Worm (Caenorhabditis elegans) whole organism, L2 larva: Measurements from ENCODE around the gene grsp-4.
A peak's percentile ranks its signal among the peaks of the same experiment; 100 is the strongest.

Experiments used
- C34F6.9 ChIP-seq: fragments of 150-350 bp; optimal IDR thresholded peaks from 2 replicates; lab custom pipeline; 2014; ENCODE audit warnings: missing biosample characterization, missing genetic modification characterization
- F13H6.1 ChIP-seq: sonication (generic microtip); optimal IDR thresholded peaks from 2 replicates; lab custom pipeline; 2016; ENCODE audit warnings: missing genetic modification characterization, missing compliant biosample characterization
- R02D3.7 ChIP-seq: fragments of 150-350 bp; optimal IDR thresholded peaks from 2 replicates; lab custom pipeline; 2014; ENCODE audit warnings: missing biosample characterization, missing genetic modification characterization
- Y55F3AM.14 ChIP-seq: fragments of 200-800 bp; sonication (Bioruptor generic); optimal IDR thresholded peaks from 2 replicates; lab custom pipeline; 2018; ENCODE audit warnings: mild to moderate bottlenecking, missing genetic modification characterization, missing compliant biosample characterization
- ZK546.5 ChIP-seq: sonication (generic microtip); optimal IDR thresholded peaks from 2 replicates; lab custom pipeline; 2017; ENCODE audit warnings: missing biosample characterization, missing genetic modification characterization
- alr-1 ChIP-seq: fragments of 150-350 bp; optimal IDR thresholded peaks from 2 replicates; lab custom pipeline; 2014; ENCODE audit warnings: missing biosample characterization, missing genetic modification characterization
- aly-2 ChIP-seq: fragments of 150-350 bp; optimal IDR thresholded peaks from 2 replicates; lab custom pipeline; 2014; ENCODE audit warnings: missing biosample characterization, missing genetic modification characterization
- ama-1 ChIP-seq: fragments of 150-350 bp; optimal IDR thresholded peaks from 2 replicates; lab custom pipeline; 2018; ENCODE audit warnings: inconsistent platforms
- blmp-1 ChIP-seq: sonication (generic microtip); optimal IDR thresholded peaks from 2 replicates; lab custom pipeline; 2017; ENCODE audit warnings: missing genetic modification characterization, mild to moderate bottlenecking, missing compliant biosample characterization, antibody characterized with exemption, moderate library complexity; ENCODE audit not compliant: insufficient read depth
- ceh-16 ChIP-seq: fragments of 150-350 bp; optimal IDR thresholded peaks from 2 replicates; lab custom pipeline; 2014; ENCODE audit warnings: missing biosample characterization, missing genetic modification characterization
- ceh-82 ChIP-seq: fragments of 150-350 bp; optimal IDR thresholded peaks from 2 replicates; lab custom pipeline; 2014; ENCODE audit warnings: missing biosample characterization, missing genetic modification characterization
- crh-2 ChIP-seq: sonication (generic microtip); optimal IDR thresholded peaks from 2 replicates; lab custom pipeline; 2017; ENCODE audit warnings: missing biosample characterization, missing genetic modification characterization
- dmd-4 ChIP-seq: sonication (generic microtip); optimal IDR thresholded peaks from 2 replicates; lab custom pipeline; 2017; ENCODE audit warnings: missing biosample characterization, missing genetic modification characterization
- egl-27 ChIP-seq: sonication (generic microtip); optimal IDR thresholded peaks from 3 replicates; lab custom pipeline; 2017; ENCODE audit warnings: missing biosample characterization, missing genetic modification reagents, missing genetic modification characterization
- elt-1 ChIP-seq: fragments of 150-350 bp; optimal IDR thresholded peaks from 2 replicates; lab custom pipeline; 2014; ENCODE audit warnings: missing biosample characterization, missing genetic modification characterization
- elt-3 ChIP-seq: sonication (generic microtip); optimal IDR thresholded peaks from 2 replicates; lab custom pipeline; 2017; ENCODE audit warnings: missing biosample characterization, missing genetic modification characterization
- fos-1 ChIP-seq: fragments of 150-350 bp; optimal IDR thresholded peaks from 2 replicates; lab custom pipeline; 2014; ENCODE audit warnings: missing biosample characterization, missing genetic modification characterization
- gmeb-1 ChIP-seq: fragments of 150-350 bp; optimal IDR thresholded peaks from 2 replicates; lab custom pipeline; 2014; ENCODE audit warnings: missing biosample characterization, missing genetic modification characterization
- lin-11 ChIP-seq: fragments of 150-350 bp; sonication (generic microtip); optimal IDR thresholded peaks from 2 replicates; lab custom pipeline; 2014; ENCODE audit warnings: missing biosample characterization, missing genetic modification characterization, inconsistent platforms, mixed read lengths
- lin-13 ChIP-seq: fragments of 150-350 bp; optimal IDR thresholded peaks from 2 replicates; lab custom pipeline; 2014; ENCODE audit warnings: missing biosample characterization, missing genetic modification reagents, missing genetic modification characterization
- lin-39 ChIP-seq: fragments of 150-350 bp; optimal IDR thresholded peaks from 2 replicates; lab custom pipeline; 2014; ENCODE audit warnings: missing biosample characterization, missing genetic modification reagents, missing genetic modification characterization
- lsy-2 ChIP-seq, 2 experiments: fragments of 150-350 bp in 1 of 2; sonication (generic microtip) in 1 of 2; optimal IDR thresholded peaks; 2 replicates each; lab custom pipeline; 2014 to 2017; ENCODE audit warnings: missing biosample characterization in 2 of 2, missing genetic modification characterization in 2 of 2
- mab-5 ChIP-seq: fragments of 150-350 bp; optimal IDR thresholded peaks from 2 replicates; lab custom pipeline; 2014; ENCODE audit warnings: missing biosample characterization, missing genetic modification characterization
- mbf-1 ChIP-seq: sonication (generic microtip); optimal IDR thresholded peaks from 2 replicates; lab custom pipeline; 2017; ENCODE audit warnings: missing biosample characterization, missing genetic modification characterization
- mdl-1 ChIP-seq, 2 experiments: fragments of 150-350 bp in 1 of 2; sonication (generic microtip) in 1 of 2; optimal IDR thresholded peaks; 2 replicates each; lab custom pipeline; 2017; ENCODE audit warnings: missing biosample characterization in 2 of 2, missing genetic modification characterization in 2 of 2
- nhr-10 ChIP-seq: sonication (generic microtip); optimal IDR thresholded peaks from 2 replicates; lab custom pipeline; 2017; ENCODE audit warnings: missing biosample characterization, missing genetic modification characterization
- nhr-12 ChIP-seq: fragments of 150-350 bp; optimal IDR thresholded peaks from 2 replicates; lab custom pipeline; 2014; ENCODE audit warnings: missing biosample characterization, missing genetic modification characterization
- nhr-129 ChIP-seq: fragments of 150-350 bp; optimal IDR thresholded peaks from 2 replicates; lab custom pipeline; 2014; ENCODE audit warnings: missing biosample characterization, missing genetic modification characterization
- nhr-21 ChIP-seq: fragments of 150-350 bp; optimal IDR thresholded peaks from 2 replicates; lab custom pipeline; 2014; ENCODE audit warnings: missing biosample characterization, missing genetic modification characterization
- nhr-23 ChIP-seq: fragments of 150-350 bp; optimal IDR thresholded peaks from 2 replicates; lab custom pipeline; 2014; ENCODE audit warnings: missing biosample characterization, missing genetic modification reagents, missing genetic modification characterization
- nhr-237 ChIP-seq: fragments of 150-350 bp; optimal IDR thresholded peaks from 2 replicates; lab custom pipeline; 2014; ENCODE audit warnings: missing biosample characterization, missing genetic modification characterization
- nhr-25 ChIP-seq: fragments of 150-350 bp; sonication (generic microtip); optimal IDR thresholded peaks from 3 replicates; lab custom pipeline; 2014; ENCODE audit warnings: missing biosample characterization, missing genetic modification characterization
- nhr-6 ChIP-seq: fragments of 150-350 bp; optimal IDR thresholded peaks from 2 replicates; lab custom pipeline; 2014; ENCODE audit warnings: missing biosample characterization, missing genetic modification characterization
- nhr-77 ChIP-seq: fragments of 150-350 bp; optimal IDR thresholded peaks from 2 replicates; lab custom pipeline; 2014; ENCODE audit warnings: missing biosample characterization, missing genetic modification characterization
- sem-4 ChIP-seq: fragments of 150-350 bp; optimal IDR thresholded peaks from 2 replicates; lab custom pipeline; 2014; ENCODE audit warnings: missing biosample characterization, missing genetic modification reagents, missing genetic modification characterization
- skn-1 ChIP-seq: sonication (generic microtip); optimal IDR thresholded peaks from 2 replicates; lab custom pipeline; 2017; ENCODE audit warnings: missing biosample characterization, missing genetic modification characterization
- sma-3 ChIP-seq: sonication (generic microtip); optimal IDR thresholded peaks from 2 replicates; lab custom pipeline; 2016; ENCODE audit warnings: missing genetic modification reagents, missing genetic modification characterization, missing compliant biosample characterization
- sma-9 ChIP-seq, 2 experiments: fragments of 150-350 bp in 1 of 2; sonication (generic microtip) in 1 of 2; optimal IDR thresholded peaks; 2 replicates each; lab custom pipeline; 2014 to 2016; ENCODE audit warnings: missing genetic modification characterization in 2 of 2, mild to moderate bottlenecking in 1 of 2, missing biosample characterization in 1 of 2, missing compliant biosample characterization in 1 of 2, missing genetic modification reagents in 1 of 2, moderate library complexity in 1 of 2
- snpc-4 ChIP-seq: fragments of 150-350 bp; optimal IDR thresholded peaks from 2 replicates; lab custom pipeline; 2014; ENCODE audit warnings: missing biosample characterization, missing genetic modification characterization
- unc-39 ChIP-seq: fragments of 150-350 bp; optimal IDR thresholded peaks from 2 replicates; lab custom pipeline; 2014; ENCODE audit warnings: missing biosample characterization, missing genetic modification characterization
- unc-55 ChIP-seq: fragments of 150-350 bp; sonication (generic microtip); optimal IDR thresholded peaks from 3 replicates; lab custom pipeline; 2014; ENCODE audit warnings: missing biosample characterization, missing genetic modification reagents, missing genetic modification characterization
- unc-62 ChIP-seq: fragments of 150-350 bp; optimal IDR thresholded peaks from 2 replicates; lab custom pipeline; 2014; ENCODE audit warnings: missing biosample characterization, missing genetic modification reagents, missing genetic modification characterization
- zag-1 ChIP-seq: fragments of 150-350 bp; optimal IDR thresholded peaks from 2 replicates; lab custom pipeline; 2014; ENCODE audit warnings: missing biosample characterization, missing genetic modification characterization
- ztf-1 ChIP-seq: fragments of 200-800 bp; sonication (Bioruptor generic); conservative IDR thresholded peaks from 2 replicates; pipeline ENCODE4 v1.3.6; 2022; ENCODE audit warnings: missing genetic modification characterization, missing compliant biosample characterization
- ztf-11 ChIP-seq: sonication (generic microtip); optimal IDR thresholded peaks from 2 replicates; lab custom pipeline; 2017; ENCODE audit warnings: missing biosample characterization, missing genetic modification characterization
- ztf-4 ChIP-seq: fragments of 150-350 bp; optimal IDR thresholded peaks from 2 replicates; lab custom pipeline; 2014; ENCODE audit warnings: missing biosample characterization, missing genetic modification characterization

Gene grsp-4

ce11 chrV:7580378-7580777 lies 44.4 kb upstream of the grsp-4 start, which contains the start of gene ets-6:
TSS of gene ets-6 (minus strand) at chrV:7580546.
- TF ChIP-seq sma-3 (peak; percentile 16), mdl-1 (tag; optimal IDR thresholded peaks at IDR 0.05; lab: Kevin White, UChicago) (no peak), fos-1 (tag; lab: Kevin White, UChicago) (peak; percentile 25), crh-2 (tag; lab: Kevin White, UChicago) (peak; percentile 55), lin-39 (no peak), sma-9 (GFP tag; optimal IDR thresholded peaks at IDR 0.05; lab: Kevin White, UChicago) (peak; percentile 26), sma-9 (tag; optimal IDR thresholded peaks at IDR 0.05; lab: Kevin White, UChicago) (no peak), unc-62 (no peak), C34F6.9 (peak; percentile 77), lsy-2 (tag; optimal IDR thresholded peaks at IDR 0.05; lab: Kevin White, UChicago) (peak; percentile 10 to 78), snpc-4 (no peak), nhr-129 (tag; lab: Kevin White, UChicago) (peak; percentile 50), nhr-25 (tag; lab: Kevin White, UChicago) (peak; percentile 35), gmeb-1 (peak; percentile 60), nhr-21 (tag; lab: Kevin White, UChicago) (peak; percentile 18), unc-55 (GFP tag; lab: Kevin White, UChicago) (peak; percentile 76), elt-1 (tag; lab: Kevin White, UChicago) (no peak)

ce11 chrV:7587637-7588036 lies 37.1 kb upstream of the grsp-4 start, which contains the start of the genes F19F10.11 and C50E3.5:
TSS of gene F19F10.11 (minus strand) at chrV:7587704.
TSS of gene C50E3.5 (plus strand) at chrV:7587996.
- TF ChIP-seq F13H6.1 (tag; lab: Kevin White, UChicago) (peak; percentile 35), nhr-10 (no peak), mdl-1 (tag; optimal IDR thresholded peaks at IDR 0.05; lab: Kevin White, UChicago) (no peak), crh-2 (tag; lab: Kevin White, UChicago) (peak; percentile 64), egl-27 (tag; lab: Kevin White, UChicago) (no peak), nhr-129 (tag; lab: Kevin White, UChicago) (no peak), aly-2 (no peak), elt-3 (tag; lab: Kevin White, UChicago) (no peak), ZK546.5 (tag; lab: Kevin White, UChicago) (no peak), lin-13 (GFP tag; lab: Kevin White, UChicago) (no peak), ceh-82 (tag; lab: Kevin White, UChicago) (no peak), lin-39 (no peak), gmeb-1 (peak; percentile 74), blmp-1 (no peak), dmd-4 (tag; lab: Kevin White, UChicago) (no peak), nhr-21 (tag; lab: Kevin White, UChicago) (no peak), nhr-12 (no peak), sma-3 (peak; percentile 60), unc-55 (GFP tag; lab: Kevin White, UChicago) (peak; percentile 81), ama-1 (lab: Kevin White, UChicago) (no peak), sem-4 (tag; lab: Kevin White, UChicago) (peak; percentile 63), unc-39 (tag; lab: Kevin White, UChicago) (no peak), sma-9 (GFP tag; optimal IDR thresholded peaks at IDR 0.05; lab: Kevin White, UChicago) (peak; percentile 57), sma-9 (tag; optimal IDR thresholded peaks at IDR 0.05; lab: Kevin White, UChicago) (no peak), zag-1 (tag; lab: Kevin White, UChicago) (no peak), lin-11 (tag; lab: Kevin White, UChicago) (no peak), C34F6.9 (peak; percentile 82), Y55F3AM.14 (GFP tag; lab: Kevin White, UChicago) (no peak), R02D3.7 (no peak), nhr-6 (peak; percentile 31), snpc-4 (peak; percentile 30), nhr-77 (no peak), alr-1 (tag; lab: Kevin White, UChicago) (no peak), fos-1 (tag; lab: Kevin White, UChicago) (peak; percentile 13), unc-62 (no peak), ztf-4 (tag; lab: Kevin White, UChicago) (no peak), ztf-11 (tag; lab: Kevin White, UChicago) (no peak), mab-5 (no peak), ceh-16 (tag; lab: Kevin White, UChicago) (no peak), lsy-2 (tag; optimal IDR thresholded peaks at IDR 0.05; lab: Kevin White, UChicago) (peak; percentile 26 to 82), elt-1 (tag; lab: Kevin White, UChicago) (no peak), nhr-25 (tag; lab: Kevin White, UChicago) (no peak), nhr-23 (tag; lab: Kevin White, UChicago) (no peak), skn-1 (tag; lab: Kevin White, UChicago) (no peak), nhr-237 (tag; lab: Kevin White, UChicago) (no peak), mbf-1 (no peak), ztf-1 (GFP tag; lab: Robert Waterston, UW) (no peak)
